Worm (Caenorhabditis elegans) whole organism, mixed stage, embryonic: Measurements from ENCODE around the gene F44E7.3.

Source experiments
- M03D4.4 ChIP-seq: sonication (generic microtip); optimal IDR thresholded peaks from 2 replicates; lab custom pipeline; 2017; ENCODE audit warnings: mild to moderate bottlenecking, missing genetic modification characterization, missing compliant biosample characterization
- ceh-39 ChIP-seq: fragments of 150-350 bp; optimal IDR thresholded peaks from 2 replicates; lab custom pipeline; 2014; ENCODE audit warnings: missing biosample characterization, missing genetic modification characterization
- ceh-43 ChIP-seq: fragments of 200-800 bp; sonication (Bioruptor generic); optimal IDR thresholded peaks from 2 replicates; lab custom pipeline; 2018; ENCODE audit warnings: mild to moderate bottlenecking, missing genetic modification characterization, moderate library complexity, missing compliant biosample characterization
- cnd-1 ChIP-seq: fragments of 200-800 bp; sonication (Bioruptor generic); optimal IDR thresholded peaks from 2 replicates; lab custom pipeline; 2018; ENCODE audit warnings: mild to moderate bottlenecking, missing genetic modification characterization, missing compliant biosample characterization
- elt-1 ChIP-seq: sonication (generic microtip); optimal IDR thresholded peaks from 2 replicates; lab custom pipeline; 2017; ENCODE audit warnings: missing genetic modification characterization, mild to moderate bottlenecking, missing compliant biosample characterization, antibody characterized with exemption, moderate library complexity, borderline replicate concordance; ENCODE audit not compliant: insufficient read depth
- elt-3 ChIP-seq: fragments of 150-350 bp; optimal IDR thresholded peaks from 2 replicates; lab custom pipeline; 2014; ENCODE audit warnings: missing biosample characterization, missing genetic modification characterization
- flh-1 ChIP-seq: fragments of 200-800 bp; sonication (Bioruptor generic); optimal IDR thresholded peaks from 2 replicates; lab custom pipeline; 2018; ENCODE audit warnings: mild to moderate bottlenecking, missing genetic modification characterization, moderate library complexity, missing compliant biosample characterization
- ham-2 ChIP-seq: fragments of 200-800 bp; sonication (Bioruptor generic); optimal IDR thresholded peaks from 2 replicates; lab custom pipeline; 2018; ENCODE audit warnings: mild to moderate bottlenecking, missing genetic modification characterization, missing compliant biosample characterization
- hlh-1 ChIP-seq: fragments of 150-350 bp; optimal IDR thresholded peaks from 2 replicates; lab custom pipeline; 2014; ENCODE audit warnings: missing biosample characterization, missing genetic modification reagents, missing genetic modification characterization
- lin-13 ChIP-seq: fragments of 150-350 bp; optimal IDR thresholded peaks from 2 replicates; lab custom pipeline; 2014; ENCODE audit warnings: missing biosample characterization, missing genetic modification characterization
- lin-32 ChIP-seq: fragments of 200-800 bp; sonication (Bioruptor generic); optimal IDR thresholded peaks from 2 replicates; lab custom pipeline; 2018; ENCODE audit warnings: mild to moderate bottlenecking, missing genetic modification characterization, missing compliant biosample characterization
- lsy-2 ChIP-seq: fragments of 150-350 bp; optimal IDR thresholded peaks from 2 replicates; lab custom pipeline; 2014; ENCODE audit warnings: missing biosample characterization, missing genetic modification characterization
- mab-5 ChIP-seq: fragments of 150-350 bp; optimal IDR thresholded peaks from 2 replicates; lab custom pipeline; 2014; ENCODE audit warnings: missing biosample characterization, missing genetic modification characterization
- mep-1 ChIP-seq: fragments of 150-350 bp; optimal IDR thresholded peaks from 2 replicates; lab custom pipeline; 2017; ENCODE audit warnings: missing biosample characterization, missing genetic modification reagents, missing genetic modification characterization, inconsistent platforms
- mls-2 ChIP-seq: sonication (generic microtip); optimal IDR thresholded peaks from 2 replicates; lab custom pipeline; 2016; ENCODE audit warnings: mild to moderate bottlenecking, missing genetic modification characterization, moderate library complexity, missing compliant biosample characterization
- nhr-12 ChIP-seq: fragments of 150-350 bp; optimal IDR thresholded peaks from 2 replicates; lab custom pipeline; 2014; ENCODE audit warnings: missing biosample characterization, missing genetic modification characterization
- nhr-2 ChIP-seq: fragments of 150-350 bp; optimal IDR thresholded peaks from 2 replicates; lab custom pipeline; 2014; ENCODE audit warnings: missing biosample characterization, missing genetic modification characterization
- nhr-237 ChIP-seq: fragments of 150-350 bp; optimal IDR thresholded peaks from 2 replicates; lab custom pipeline; 2014; ENCODE audit warnings: missing biosample characterization, missing genetic modification characterization
- pha-4 ChIP-seq: fragments of 150-350 bp; optimal IDR thresholded peaks from 2 replicates; lab custom pipeline; 2018; ENCODE audit warnings: missing biosample characterization, missing genetic modification reagents, missing genetic modification characterization
- sptf-1 ChIP-seq: sonication (generic microtip); optimal IDR thresholded peaks from 2 replicates; lab custom pipeline; 2017; ENCODE audit warnings: mild to moderate bottlenecking, missing genetic modification characterization, moderate library complexity, missing compliant biosample characterization
- unc-120 ChIP-seq: sonication (generic microtip); optimal IDR thresholded peaks from 2 replicates; lab custom pipeline; 2017; ENCODE audit warnings: missing genetic modification characterization, missing compliant biosample characterization; ENCODE audit not compliant: poor library complexity, severe bottlenecking
- unc-39 ChIP-seq: fragments of 150-350 bp; optimal IDR thresholded peaks from 2 replicates; lab custom pipeline; 2014; ENCODE audit warnings: missing biosample characterization, missing genetic modification characterization
- unc-62 ChIP-seq: fragments of 150-350 bp; optimal IDR thresholded peaks from 2 replicates; lab custom pipeline; 2014; ENCODE audit warnings: missing biosample characterization, missing genetic modification reagents, missing genetic modification characterization
- zip-8 ChIP-seq: fragments of 150-350 bp; optimal IDR thresholded peaks from 2 replicates; lab custom pipeline; 2014; ENCODE audit warnings: missing biosample characterization, missing genetic modification characterization
- ztf-11 ChIP-seq: fragments of 150-350 bp; optimal IDR thresholded peaks from 2 replicates; lab custom pipeline; 2014; ENCODE audit warnings: missing biosample characterization, missing genetic modification characterization

F44E7.3 gene

DNA sequence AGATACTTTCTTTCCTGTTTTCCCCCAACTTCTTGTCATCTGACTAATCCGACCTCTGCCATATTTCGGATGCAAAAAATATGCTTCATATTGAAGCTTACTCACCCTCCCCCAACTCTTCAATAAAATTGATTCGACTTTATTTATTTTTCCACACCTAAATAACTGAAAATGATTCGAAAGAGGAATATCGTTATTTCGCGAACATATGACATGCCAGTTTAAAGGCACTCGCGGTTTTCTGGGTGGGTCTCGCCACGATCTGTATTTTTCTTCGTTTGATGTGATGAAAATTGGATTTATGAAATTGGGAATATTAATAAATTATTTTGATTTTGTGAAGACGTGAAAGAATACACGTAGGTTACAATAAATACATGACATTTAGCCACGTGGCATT is at the start of gene F44E7.3:
Gene F44E7.3, plus strand, starts transcription at position 319 of the 400 bp plus-strand sequence.
- TF ChIP-seq ham-2 (no peak), elt-3 (tag; lab: Kevin White, UChicago) (no peak), nhr-12 (tag; lab: Kevin White, UChicago) (no peak), lin-32 (GFP tag; lab: Kevin White, UChicago) (no peak), nhr-2 (tag; lab: Kevin White, UChicago) (no peak), lsy-2 (tag; lab: Kevin White, UChicago) (no peak), ztf-11 (tag; lab: Kevin White, UChicago) (no peak), ceh-43 (no peak), unc-120 (no peak), pha-4 (tag; lab: Kevin White, UChicago) (no peak), elt-1 (tag; lab: Kevin White, UChicago) (no peak), flh-1 (GFP tag; lab: Kevin White, UChicago) (no peak), mab-5 (no peak), cnd-1 (tag; lab: Kevin White, UChicago) (no peak), M03D4.4 (tag; lab: Kevin White, UChicago) (no peak), unc-39 (no peak), mls-2 (tag; lab: Kevin White, UChicago) (no peak), zip-8 (tag; lab: Kevin White, UChicago) (no peak), sptf-1 (tag; lab: Kevin White, UChicago) (no peak)

DNA sequence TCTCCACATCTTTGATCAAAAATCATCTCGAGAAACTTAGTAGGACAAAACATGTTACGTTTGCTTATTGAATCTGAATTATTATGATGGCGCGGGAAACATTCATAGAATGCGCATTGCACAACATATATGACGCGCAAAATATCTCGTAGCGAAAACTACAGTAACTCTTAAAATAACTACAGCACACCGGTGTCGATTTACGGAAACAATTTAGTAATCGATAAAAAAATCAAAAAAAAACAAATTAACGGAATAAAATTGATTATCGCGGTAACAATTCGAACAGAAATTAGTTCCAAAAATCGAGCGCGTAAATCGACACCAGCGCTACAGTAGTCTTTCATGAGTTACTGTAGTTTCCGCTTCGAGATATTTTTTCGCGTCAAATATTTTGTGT is 49.7 kb upstream of the F44E7.3 start:
- no peak for TF ChIP-seq ham-2
- no peak for TF ChIP-seq pha-4 (tag; lab: Kevin White, UChicago)

DNA sequence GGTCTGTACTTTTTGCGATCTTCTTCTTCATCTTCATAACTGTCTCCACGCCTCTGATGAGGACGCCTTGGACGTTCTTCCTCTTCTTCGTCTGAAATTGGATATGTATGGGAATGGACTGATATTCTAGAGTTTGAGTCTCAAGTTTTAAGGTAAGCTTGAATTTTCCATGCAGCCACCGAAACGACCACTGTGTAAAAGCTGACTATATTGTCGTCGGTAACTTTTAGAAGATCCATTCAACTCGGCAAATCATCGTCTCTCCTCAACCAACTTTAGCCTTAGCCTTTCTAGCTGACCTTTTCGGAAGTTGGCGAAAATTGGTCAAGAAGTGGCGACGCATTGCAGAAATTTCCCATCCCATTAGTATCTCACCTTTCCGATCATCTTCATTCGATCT is 47.4 kb upstream of the F44E7.3 start:
- TF ChIP-seq cnd-1 (tag; lab: Kevin White, UChicago) (no peak), unc-120 (no peak)
- TF ChIP-seq, all 35 proteins: peak for 0

DNA sequence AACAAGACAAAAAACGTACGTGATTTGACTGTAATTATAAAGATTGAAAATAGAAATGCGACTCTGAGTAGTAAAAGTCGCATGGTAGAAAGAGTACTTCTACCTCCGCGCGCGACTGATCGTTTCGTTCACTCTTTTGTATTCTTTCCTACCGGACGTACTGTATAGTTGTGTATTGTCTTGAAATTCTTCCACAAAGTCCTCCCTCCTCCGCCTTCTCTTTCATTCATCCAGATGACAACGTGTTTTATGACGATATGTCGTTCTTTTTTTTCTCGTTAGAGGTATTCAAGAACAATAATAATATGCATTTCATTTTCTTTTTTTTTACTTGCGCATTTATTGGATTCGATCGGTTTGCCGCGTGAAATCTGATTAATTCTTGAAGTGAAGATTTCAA is 45.3 kb upstream of the F44E7.3 start, which contains the start of gene K09H11.4:
Gene K09H11.4, minus strand, starts transcription at position 101 of the 400 bp plus-strand sequence.
- TF ChIP-seq pha-4 (tag; lab: Kevin White, UChicago): no peak
- TF ChIP-seq, all 35 proteins: peak for 0

DNA sequence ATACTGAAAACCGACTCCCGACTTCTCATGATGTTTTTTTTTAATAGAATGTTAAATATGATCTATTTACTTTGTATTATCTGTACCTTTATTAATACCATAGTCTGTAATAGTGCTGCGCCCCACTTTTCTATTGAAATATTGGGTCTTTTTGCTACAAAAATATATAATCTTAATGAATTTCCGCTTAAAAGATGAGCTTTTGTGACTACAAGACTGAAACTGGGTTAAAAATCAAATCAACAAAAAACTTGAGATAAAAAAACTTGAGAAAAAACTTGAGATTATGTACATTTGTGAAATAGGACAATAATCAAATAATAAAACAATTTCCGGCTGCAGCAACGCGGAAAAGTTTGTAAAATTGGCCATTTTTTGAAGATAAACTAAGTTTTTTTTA is 41.0 kb upstream of the F44E7.3 start, which contains the start of gene K09H11.15:
Gene K09H11.15, minus strand, starts transcription at position 101 of the 400 bp plus-strand sequence.
- TF ChIP-seq lsy-2 (tag; lab: Kevin White, UChicago) (no peak), nhr-12 (tag; lab: Kevin White, UChicago) (no peak), flh-1 (GFP tag; lab: Kevin White, UChicago) (no peak), mab-5 (no peak), mls-2 (tag; lab: Kevin White, UChicago) (no peak), lin-32 (GFP tag; lab: Kevin White, UChicago) (no peak), lin-13 (tag; lab: Kevin White, UChicago) (no peak), elt-3 (tag; lab: Kevin White, UChicago) (no peak), unc-62 (GFP tag; lab: Kevin White, UChicago) (no peak), ceh-39 (tag; lab: Kevin White, UChicago) (no peak), nhr-237 (tag; lab: Kevin White, UChicago) (no peak), mep-1 (tag; lab: Kevin White, UChicago) (no peak), cnd-1 (tag; lab: Kevin White, UChicago) (no peak), unc-120 (no peak), ham-2 (no peak), elt-1 (tag; lab: Kevin White, UChicago) (no peak)

DNA sequence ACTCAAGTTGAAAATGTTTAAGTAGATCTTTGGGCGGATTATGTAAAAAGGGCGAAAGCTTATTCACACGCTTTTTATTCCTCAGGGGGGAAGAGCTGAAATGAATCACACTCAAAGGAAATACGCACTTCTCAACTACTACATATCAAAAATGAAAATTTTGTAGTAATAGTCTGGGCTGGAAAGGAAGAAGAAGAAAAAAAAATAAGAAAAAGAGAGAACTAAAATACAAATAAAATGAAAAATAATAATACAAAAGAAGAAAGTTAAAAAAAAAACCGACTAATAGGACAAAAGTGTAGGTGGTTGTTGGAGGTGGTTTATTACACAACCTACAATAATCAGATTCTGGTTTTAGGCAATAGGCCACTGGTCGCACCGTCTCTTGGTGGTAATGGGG is 35.7 kb upstream of the F44E7.3 start, which contains the start of gene K09H11.6:
Gene K09H11.6, minus strand, starts transcription at position 101 of the 400 bp plus-strand sequence.
- no peak for TF ChIP-seq nhr-2 (tag; lab: Kevin White, UChicago)
- no peak for TF ChIP-seq mep-1 (tag; lab: Kevin White, UChicago)
- no peak for TF ChIP-seq cnd-1 (tag; lab: Kevin White, UChicago)
- TF ChIP-seq ceh-39 (tag; lab: Kevin White, UChicago): no peak
- TF ChIP-seq, all 35 proteins: peak for 0

DNA sequence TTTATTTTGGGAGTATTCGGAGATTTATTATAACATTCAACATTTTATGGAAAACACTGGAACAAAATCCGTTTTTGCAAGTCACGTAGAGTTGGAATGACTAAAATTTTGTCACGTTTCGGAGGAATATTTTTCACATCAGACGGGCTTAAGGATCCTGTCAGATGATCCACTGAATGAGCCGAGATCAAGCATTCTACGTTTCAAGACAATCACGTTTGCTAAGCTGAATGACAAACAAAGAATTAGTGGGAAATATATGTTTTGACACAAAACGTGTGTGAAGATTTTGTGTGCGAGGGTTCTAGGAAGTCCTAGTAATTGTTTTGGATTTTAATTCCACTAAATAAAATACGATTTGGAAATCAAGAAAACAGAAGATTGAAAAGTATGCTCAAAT is 32.3 kb upstream of the F44E7.3 start:
- TF ChIP-seq unc-120 (no peak), sptf-1 (tag; lab: Kevin White, UChicago) (no peak), lin-13 (tag; lab: Kevin White, UChicago) (no peak), hlh-1 (tag; lab: Kevin White, UChicago) (no peak)
